Fruit fly (Drosophila melanogaster): ENCODE results near the gene C3G.

Gene C3G

dm6 chrX:6800726-6801296 is 2.6 kb downstream of the C3G start (continued):
- TF ChIP-seq gt (GFP tag; IDR thresholded peaks at IDR 0.05) (no peak), slou (GFP tag; optimal IDR thresholded peaks at IDR 0.05) (no peak), onecut (GFP tag; IDR thresholded peaks at IDR 0.05) (no peak), gro (GFP tag; optimal IDR thresholded peaks at IDR 0.05) (peak; percentile 20), CG17328 (GFP tag; IDR thresholded peaks at IDR 0.05) (peak; percentile 67), CG11093 (GFP tag; IDR thresholded peaks at IDR 0.05) (no peak), org-1 (GFP tag; optimal IDR thresholded peaks at IDR 0.05) (no peak), Xrp1 (GFP tag; IDR thresholded peaks at IDR 0.05) (peak; percentile 43; the same call in 1 of the 2 replicates), CG3838 (GFP tag; optimal IDR thresholded peaks at IDR 0.05) (no peak), CG12104 (GFP tag; optimal IDR thresholded peaks at IDR 0.05) (no peak), stc (GFP tag; IDR thresholded peaks at IDR 0.05) (peak; percentile 35), Dbx (GFP tag; IDR thresholded peaks at IDR 0.05) (peak; percentile 45; the same call in 1 of the 3 replicates), D19A (tag; optimal IDR thresholded peaks at IDR 0.05) (no peak), CG1792 (GFP tag; optimal IDR thresholded peaks at IDR 0.05) (no peak), CG32772 (GFP tag; IDR thresholded peaks at IDR 0.05) (no peak), Hey (tag; optimal IDR thresholded peaks at IDR 0.05) (no peak), CG5953 (GFP tag; IDR thresholded peaks at IDR 0.05) (0 out of 2 replicates have a peak, but pooled peaks have one; percentile 25), CG1602 (GFP tag; optimal IDR thresholded peaks at IDR 0.05) (no peak), CG10979 (tag; optimal IDR thresholded peaks at IDR 0.05) (peak; percentile 31), Hr78 (GFP tag; optimal IDR thresholded peaks at IDR 0.05) (peak in 1 of 2 experiments; percentile 6), tin (GFP tag; optimal IDR thresholded peaks at IDR 0.05) (no peak), Eip74EF (GFP tag; optimal IDR thresholded peaks at IDR 0.05) (no peak), CG17568 (GFP tag; optimal IDR thresholded peaks at IDR 0.05) (peak; percentile 33), tap (tag; optimal IDR thresholded peaks at IDR 0.05) (no peak), CG17361 (GFP tag; IDR thresholded peaks at IDR 0.05) (peak; percentile 55; the same call in 2 of the 3 replicates), schlank (tag; optimal IDR thresholded peaks at IDR 0.05) (no peak), CG31224 (GFP tag; IDR thresholded peaks at IDR 0.05) (no peak), pzg (GFP tag; optimal IDR thresholded peaks at IDR 0.05) (peak; percentile 6), ato (GFP tag; IDR thresholded peaks at IDR 0.05; ENCODE audit: partially characterized antibody) (no peak), ftz-f1 (GFP tag; optimal IDR thresholded peaks at IDR 0.05) (peak; percentile 36), BtbVII (GFP tag; optimal IDR thresholded peaks at IDR 0.05) (no peak), CG8290 (GFP tag; optimal IDR thresholded peaks at IDR 0.05) (no peak), CG8290 (tag; optimal IDR thresholded peaks at IDR 0.05) (peak in 1 of 2 experiments; percentile 77), bowl (GFP tag; IDR thresholded peaks at IDR 0.05) (peak; percentile 16; the same call in 1 of the 2 replicates), Dll (GFP tag; IDR thresholded peaks at IDR 0.05; ENCODE audit: partially characterized antibody) (no peak; the same call in 3 of the 4 replicates), sens (GFP tag) (peak; percentile 50), NC2α (GFP tag; optimal IDR thresholded peaks at IDR 0.05) (no peak), grn (GFP tag; optimal IDR thresholded peaks at IDR 0.05) (peak; percentile 33), CG15696 (tag; optimal IDR thresholded peaks at IDR 0.05) (no peak), Oli (tag; optimal IDR thresholded peaks at IDR 0.05) (peak; percentile 46), CrebB (tag; optimal IDR thresholded peaks at IDR 0.05) (no peak), CG10543 (GFP tag; optimal IDR thresholded peaks at IDR 0.05) (peak; percentile 92), CG34224 (GFP tag; IDR thresholded peaks at IDR 0.05; ENCODE audit: partially characterized antibody) (no peak), CG13123 (GFP tag; optimal IDR thresholded peaks at IDR 0.05) (no peak), ara (GFP tag; IDR thresholded peaks at IDR 0.05) (no peak), lola (GFP tag; optimal IDR thresholded peaks at IDR 0.05) (peak in 1 of 3 experiments; percentile 11), cwo (GFP tag; optimal IDR thresholded peaks at IDR 0.05) (peak; percentile 65), sc (optimal IDR thresholded peaks at IDR 0.05) (no peak), sc (GFP tag; optimal IDR thresholded peaks at IDR 0.05) (no peak), tgo (GFP tag; IDR thresholded peaks at IDR 0.05) (peak; percentile 16; the same call in 1 of the 3 replicates)

Data from whole organism, embryonic.